Worm (Caenorhabditis elegans) whole organism, early embryonic: ENCODE data around the gene clec-80.

ENCODE experiments used
- F13C5.2 ChIP-seq: sonication (generic microtip); optimal IDR thresholded peaks from 2 replicates; lab custom pipeline; 2017; ENCODE audit warnings: mild to moderate bottlenecking, missing genetic modification characterization, inconsistent platforms, missing compliant biosample characterization
- aly-1 ChIP-seq: sonication (generic microtip); optimal IDR thresholded peaks from 2 replicates; lab custom pipeline; 2016; ENCODE audit warnings: missing genetic modification characterization, missing compliant biosample characterization
- ama-1 ChIP-seq: fragments of 150-350 bp; optimal IDR thresholded peaks from 2 replicates; lab custom pipeline; 2014
- ceh-13 ChIP-seq: fragments of 200-800 bp; sonication (Bioruptor generic); optimal IDR thresholded peaks from 2 replicates; lab custom pipeline; 2018; ENCODE audit warnings: mild to moderate bottlenecking, missing genetic modification characterization, missing compliant biosample characterization
- flt-1 ChIP-seq: fragments of 200-800 bp; sonication (Bioruptor generic); IDR thresholded peaks from 2 replicates; pipeline ENCODE4 v1.3.6; 2022; ENCODE audit warnings: missing genetic modification characterization, missing compliant biosample characterization
- pes-1 ChIP-seq: fragments of 200-800 bp; sonication (Bioruptor generic); IDR thresholded peaks from 2 replicates; pipeline ENCODE4 v1.3.6; 2022; ENCODE audit warnings: missing genetic modification reagents, missing genetic modification characterization, missing compliant biosample characterization
- scrt-1 ChIP-seq: fragments of 200-800 bp; sonication (Bioruptor generic); IDR thresholded peaks from 2 replicates; pipeline ENCODE4 v1.3.6; 2022; ENCODE audit warnings: missing genetic modification characterization, missing compliant biosample characterization
- tbx-37 ChIP-seq: fragments of 200-800 bp; sonication (Bioruptor generic); conservative IDR thresholded peaks from 2 replicates; pipeline ENCODE4 v1.3.6; 2022; ENCODE audit warnings: missing genetic modification reagents, missing genetic modification characterization, missing compliant biosample characterization

DNA sequence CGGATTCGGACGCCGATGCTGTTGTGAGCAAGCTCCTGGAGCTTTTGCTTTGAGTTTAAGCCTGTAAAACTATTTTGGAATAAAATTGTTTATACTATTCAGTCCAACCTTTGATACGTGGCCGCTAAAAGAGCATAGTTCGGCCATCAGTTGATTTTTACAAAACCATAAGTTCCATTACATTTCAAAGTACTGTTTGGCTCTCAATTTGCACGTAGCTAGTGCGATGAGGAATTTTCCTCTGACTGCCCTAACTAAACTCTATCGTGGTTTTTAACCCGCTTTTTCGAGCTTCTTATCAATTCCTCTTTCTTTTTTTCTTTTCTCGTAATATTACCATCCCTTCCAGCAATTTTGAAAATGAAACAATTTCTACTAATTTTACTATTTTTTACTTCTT is at the start of gene clec-80:
- TF ChIP-seq ama-1 (lab: Kevin White, UChicago), result no peak
- TF ChIP-seq ceh-13 (GFP tag; lab: Kevin White, UChicago), result no peak
- TF ChIP-seq tbx-37 (GFP tag; lab: Robert Waterston, UW), result no peak
- TF ChIP-seq scrt-1, result no peak
- TF ChIP-seq aly-1 (tag; lab: Kevin White, UChicago), result no peak
- no peak for TF ChIP-seq F13C5.2 (tag; lab: Kevin White, UChicago)
- no peak for TF ChIP-seq pes-1 (GFP tag; lab: Robert Waterston, UW)
- TF ChIP-seq flt-1 (GFP tag; lab: Robert Waterston, UW), result no peak
